Fruit fly (Drosophila melanogaster) whole organism, embryonic: ENCODE measurements around the gene Bgb.

Source experiments
- Bteb2 ChIP-seq: fragments of 200-800 bp; sonication (Bioruptor generic); optimal IDR thresholded peaks from 2 replicates; lab custom pipeline; 2016; ENCODE audit warnings: missing biosample characterization, missing genetic modification characterization
- CG10654 ChIP-seq: fragments of 200-800 bp; sonication (Bioruptor generic); optimal IDR thresholded peaks from 2 replicates; lab custom pipeline; 2016; ENCODE audit warnings: missing biosample characterization, missing genetic modification characterization
- CG12236 ChIP-seq: fragments of 200-800 bp; sonication (Bioruptor generic); optimal IDR thresholded peaks from 2 replicates; lab custom pipeline; 2016; ENCODE audit warnings: missing biosample characterization, missing genetic modification characterization
- CG14667 ChIP-seq: fragments of 200-800 bp; sonication (Bioruptor generic); IDR thresholded peaks from 2 replicates; pipeline ENCODE4 v1.3.6; 2022; ENCODE audit warnings: missing biosample characterization, missing genetic modification characterization
- CG15269 ChIP-seq: fragments of 200-800 bp; sonication (Bioruptor generic); optimal IDR thresholded peaks from 2 replicates; lab custom pipeline; 2018; ENCODE audit warnings: missing biosample characterization, mild to moderate bottlenecking, missing genetic modification characterization, moderate library complexity
- CG15696 ChIP-seq: fragments of 200-800 bp; sonication (Bioruptor generic); optimal IDR thresholded peaks from 2 replicates; lab custom pipeline; 2019; ENCODE audit warnings: missing biosample characterization, mild to moderate bottlenecking, missing genetic modification characterization, moderate library complexity
- CG1602 ChIP-seq: fragments of 200-800 bp; sonication (Bioruptor generic); optimal IDR thresholded peaks from 3 replicates; lab custom pipeline; 2016; ENCODE audit warnings: missing biosample characterization, missing genetic modification characterization
- CG32532 ChIP-seq: fragments of 200-800 bp; sonication (Bioruptor generic); IDR thresholded peaks from 2 replicates; pipeline ENCODE4 v1.3.6; 2022; ENCODE audit warnings: missing biosample characterization, missing genetic modification characterization
- CG33213 ChIP-seq: fragments of 200-800 bp; sonication (Bioruptor generic); optimal IDR thresholded peaks from 3 replicates; lab custom pipeline; 2016; ENCODE audit warnings: missing biosample characterization, missing genetic modification characterization
- CG34224 ChIP-seq: fragments of 200-800 bp; sonication (Bioruptor generic); IDR thresholded peaks from 3 replicates; pipeline ENCODE4 v1.3.6; 2022; ENCODE audit warnings: missing biosample characterization, missing genetic modification characterization; ENCODE audit not compliant: partially characterized antibody
- CG4328 ChIP-seq: fragments of 200-800 bp; sonication (Bioruptor generic); optimal IDR thresholded peaks from 3 replicates; lab custom pipeline; 2017; ENCODE audit warnings: missing biosample characterization, missing genetic modification reagents, missing genetic modification characterization
- CG43689 ChIP-seq: fragments of 200-800 bp; sonication (Bioruptor generic); IDR thresholded peaks from 2 replicates; pipeline ENCODE4 v1.3.6; 2022; ENCODE audit warnings: missing biosample characterization, missing genetic modification characterization
- CG4707 ChIP-seq: fragments of 200-800 bp; sonication (Bioruptor generic); optimal IDR thresholded peaks from 2 replicates; lab custom pipeline; 2018; ENCODE audit warnings: missing biosample characterization, mild to moderate bottlenecking, missing genetic modification characterization, moderate library complexity
- CG4730 ChIP-seq: fragments of 200-800 bp; sonication (Bioruptor generic); IDR thresholded peaks from 2 replicates; pipeline ENCODE4 v1.3.6; 2022; ENCODE audit warnings: missing biosample characterization, missing genetic modification characterization
- CG6683 ChIP-seq: fragments of 200-800 bp; sonication (Bioruptor generic); optimal IDR thresholded peaks from 2 replicates; lab custom pipeline; 2017; ENCODE audit warnings: missing biosample characterization, mild to moderate bottlenecking, missing genetic modification characterization, missing genetic modification reagents
- CG6765 ChIP-seq: fragments of 200-800 bp; sonication (Bioruptor generic); optimal IDR thresholded peaks from 3 replicates; lab custom pipeline; 2017; ENCODE audit warnings: missing biosample characterization, mild to moderate bottlenecking, missing genetic modification characterization
- CG7839 ChIP-seq: fragments of 200-800 bp; sonication (Bioruptor generic); optimal IDR thresholded peaks from 3 replicates; lab custom pipeline; 2018; ENCODE audit warnings: missing biosample characterization, mild to moderate bottlenecking, missing genetic modification characterization, moderate library complexity
- CG7928 ChIP-seq: fragments of 200-800 bp; sonication (Bioruptor generic); optimal IDR thresholded peaks from 2 replicates; lab custom pipeline; 2017; ENCODE audit warnings: missing biosample characterization, mild to moderate bottlenecking, missing genetic modification characterization
- CG8924 ChIP-seq: fragments of 200-800 bp; optimal IDR thresholded peaks from 3 replicates; lab custom pipeline; 2019; ENCODE audit warnings: missing biosample characterization, mild to moderate bottlenecking, missing genetic modification characterization, moderate library complexity
- CG9727 ChIP-seq: fragments of 200-800 bp; sonication (Bioruptor generic); optimal IDR thresholded peaks from 3 replicates; lab custom pipeline; 2017; ENCODE audit warnings: missing biosample characterization, mild to moderate bottlenecking, missing genetic modification characterization
- Chrac-16 ChIP-seq: fragments of 200-800 bp; sonication (Bioruptor generic); optimal IDR thresholded peaks from 3 replicates; lab custom pipeline; 2016; ENCODE audit warnings: missing biosample characterization, missing genetic modification characterization
- Dip3 ChIP-seq: fragments of 200-800 bp; sonication (Bioruptor generic); optimal IDR thresholded peaks from 3 replicates; lab custom pipeline; 2016; ENCODE audit warnings: missing biosample characterization, missing genetic modification characterization
- Dll ChIP-seq: fragments of 200-800 bp; sonication (Bioruptor generic); IDR thresholded peaks from 4 replicates; pipeline ENCODE4 v1.3.6; 2022; ENCODE audit warnings: missing biosample characterization, missing genetic modification characterization; ENCODE audit not compliant: partially characterized antibody
- Eip74EF ChIP-seq, 2 experiments: fragments of 200-800 bp in 1 of 2; fragments of >200 bp in 1 of 2; sonication (Bioruptor generic) in 1 of 2; optimal IDR thresholded peaks; 2 replicates each; lab custom pipeline; 2017 to 2019; ENCODE audit warnings: missing biosample characterization in 2 of 2, missing genetic modification characterization in 2 of 2, mild to moderate bottlenecking in 1 of 2, moderate library complexity in 1 of 2
- Fer1 ChIP-seq: fragments of 200-800 bp; sonication (Bioruptor generic); optimal IDR thresholded peaks from 2 replicates; lab custom pipeline; 2017; ENCODE audit warnings: missing biosample characterization, mild to moderate bottlenecking, missing genetic modification characterization
- HmgZ ChIP-seq: fragments of 200-800 bp; sonication (Bioruptor generic); optimal IDR thresholded peaks from 2 replicates; lab custom pipeline; 2018; ENCODE audit warnings: missing biosample characterization, mild to moderate bottlenecking, missing genetic modification characterization
- Hr51 ChIP-seq, 2 experiments: fragments of 200-800 bp; sonication (Bioruptor generic); optimal IDR thresholded peaks; 2 replicates in 1 of 2; 3 replicates in 1 of 2; lab custom pipeline; 2016 to 2018; ENCODE audit warnings: missing biosample characterization in 2 of 2, missing genetic modification characterization in 2 of 2, mild to moderate bottlenecking in 1 of 2, moderate library complexity in 1 of 2
- Jarid2 ChIP-seq: fragments of 200-800 bp; sonication (Bioruptor generic); optimal IDR thresholded peaks from 3 replicates; lab custom pipeline; 2017; ENCODE audit warnings: mild to moderate bottlenecking, missing biosample characterization, missing genetic modification reagents, missing genetic modification characterization
- Mad ChIP-seq: fragments of 200-800 bp; sonication (Bioruptor generic); optimal IDR thresholded peaks from 2 replicates; lab custom pipeline; 2016; ENCODE audit warnings: missing biosample characterization, missing genetic modification characterization
- NFAT ChIP-seq: fragments of 200-800 bp; sonication (Bioruptor generic); IDR thresholded peaks from 2 replicates; pipeline ENCODE4 v1.3.6; 2022; ENCODE audit warnings: missing biosample characterization, missing genetic modification characterization
- Ptx1 ChIP-seq: fragments of 200-800 bp; sonication (Bioruptor generic); IDR thresholded peaks from 2 replicates; pipeline ENCODE4 v1.3.6; 2022; ENCODE audit warnings: missing biosample characterization, missing genetic modification characterization
- Rfx ChIP-seq: fragments of 200-800 bp; sonication (Bioruptor generic); IDR thresholded peaks from 2 replicates; pipeline ENCODE4 v1.3.6; 2022; ENCODE audit warnings: missing biosample characterization, missing genetic modification characterization
- Scr ChIP-seq: fragments of 200-800 bp; sonication (Bioruptor generic); IDR thresholded peaks from 2 replicates; pipeline ENCODE4 v1.3.6; 2022; ENCODE audit warnings: missing biosample characterization, missing genetic modification characterization; ENCODE audit not compliant: partially characterized antibody
- Side ChIP-seq: fragments of 200-800 bp; sonication (Bioruptor generic); optimal IDR thresholded peaks from 2 replicates; lab custom pipeline; 2016; ENCODE audit warnings: missing biosample characterization, missing genetic modification characterization
- Six4 ChIP-seq: fragments of 200-800 bp; sonication (Bioruptor generic); optimal IDR thresholded peaks from 2 replicates; lab custom pipeline; 2016; ENCODE audit warnings: missing biosample characterization, missing genetic modification characterization
- Spps ChIP-seq: fragments of 200-800 bp; sonication (Bioruptor generic); optimal IDR thresholded peaks from 2 replicates; lab custom pipeline; 2018; ENCODE audit warnings: missing biosample characterization, mild to moderate bottlenecking, missing genetic modification characterization
- Xbp1 ChIP-seq: fragments of 200-800 bp; sonication (Bioruptor generic); optimal IDR thresholded peaks from 3 replicates; lab custom pipeline; 2016; ENCODE audit warnings: missing biosample characterization, mild to moderate bottlenecking, missing genetic modification characterization
- ac ChIP-seq: fragments of 200-800 bp; sonication (Bioruptor generic); optimal IDR thresholded peaks from 3 replicates; lab custom pipeline; 2017; ENCODE audit warnings: missing biosample characterization, mild to moderate bottlenecking, missing genetic modification characterization
- ase ChIP-seq: fragments of 200-800 bp; sonication (Bioruptor generic); IDR thresholded peaks from 3 replicates; pipeline ENCODE4 v1.3.6; 2022; ENCODE audit warnings: missing biosample characterization, missing genetic modification characterization
- dmrt11E ChIP-seq: fragments of 200-800 bp; sonication (Bioruptor generic); optimal IDR thresholded peaks from 3 replicates; lab custom pipeline; 2018; ENCODE audit warnings: missing biosample characterization, mild to moderate bottlenecking, missing genetic modification characterization, moderate library complexity
- ewg ChIP-seq: fragments of 200-800 bp; sonication (Bioruptor generic); optimal IDR thresholded peaks from 3 replicates; lab custom pipeline; 2017; ENCODE audit warnings: mild to moderate bottlenecking, missing biosample characterization, missing genetic modification reagents, missing genetic modification characterization
- gcm ChIP-seq: fragments of 200-800 bp; sonication (Bioruptor generic); optimal IDR thresholded peaks from 2 replicates; lab custom pipeline; 2019; ENCODE audit warnings: missing biosample characterization, mild to moderate bottlenecking, missing genetic modification characterization, moderate library complexity
- gsb ChIP-seq: fragments of 200-800 bp; sonication (Bioruptor generic); IDR thresholded peaks from 2 replicates; pipeline ENCODE4 v1.3.6; 2022; ENCODE audit warnings: missing biosample characterization, missing genetic modification characterization
- hth ChIP-seq: fragments of >200 bp; optimal IDR thresholded peaks from 2 replicates; lab custom pipeline; 2017; ENCODE audit warnings: inconsistent platforms
- pfk ChIP-seq: fragments of 200-800 bp; sonication (Bioruptor generic); optimal IDR thresholded peaks from 2 replicates; lab custom pipeline; 2018; ENCODE audit warnings: missing biosample characterization, mild to moderate bottlenecking, missing genetic modification characterization, moderate library complexity
- prd ChIP-seq, 3 experiments: fragments of >200 bp in 2 of 3; fragments of 200-800 bp in 1 of 3; sonication (Bioruptor generic) in 1 of 3; optimal IDR thresholded peaks in 2 of 3; IDR thresholded peaks in 1 of 3; 2 replicates in 2 of 3; 3 replicates in 1 of 3; pipeline versions ENCODE4 v1.3.6 to Lab custom; 2017 to 2022; ENCODE audit warnings: missing biosample characterization in 1 of 3, missing genetic modification characterization in 1 of 3
- pum ChIP-seq: fragments of 200-800 bp; sonication (Bioruptor generic); optimal IDR thresholded peaks from 2 replicates; lab custom pipeline; 2016; ENCODE audit warnings: missing biosample characterization, missing genetic modification characterization
- sob ChIP-seq: fragments of 200-800 bp; sonication (Bioruptor generic); IDR thresholded peaks from 2 replicates; pipeline ENCODE4 v1.3.6; 2022; ENCODE audit warnings: missing biosample characterization, missing genetic modification characterization
- trh ChIP-seq: fragments of 200-800 bp; sonication (Bioruptor generic); optimal IDR thresholded peaks from 2 replicates; lab custom pipeline; 2016; ENCODE audit warnings: missing biosample characterization, missing genetic modification characterization
- twi ChIP-seq: fragments of 200-800 bp; optimal IDR thresholded peaks from 2 replicates; lab custom pipeline; 2019; ENCODE audit warnings: missing biosample characterization, mild to moderate bottlenecking, missing genetic modification characterization, moderate library complexity

The Bgb gene

dm6 chr3L:1668504-1668903 lies 29.0 kb downstream of the Bgb start, which contains the start of gene RpL23A (continued):
- TF ChIP-seq CG33213 (GFP tag; lab: Kevin White, UChicago): peak; percentile 99
- TF ChIP-seq trh (GFP tag; lab: Kevin White, UChicago): peak; percentile 93
- TF ChIP-seq gcm (GFP tag; lab: Kevin White, UChicago): peak; percentile 79
- TF ChIP-seq CG15269 (tag; lab: Kevin White, UChicago): peak; percentile 86
- TF ChIP-seq CG9727 (GFP tag; lab: Kevin White, UChicago): peak; percentile 97
- peak; percentile 97 for TF ChIP-seq CG32532 (GFP tag; lab: Robert Waterston, UW)
- TF ChIP-seq Hr51 (GFP tag; optimal IDR thresholded peaks at IDR 0.05; lab: Kevin White, UChicago): peak; percentile 79 to 97
- TF ChIP-seq dmrt11E: peak; percentile 86
- no peak for TF ChIP-seq hth (lab: Kevin White, UChicago)
- TF ChIP-seq CG8924 (tag; lab: Kevin White, UChicago): peak; percentile 86
- TF ChIP-seq ase (GFP tag; lab: Robert Waterston, UW): peak; percentile 93
- TF ChIP-seq Rfx (GFP tag; lab: Robert Waterston, UW): peak; percentile 99
- TF ChIP-seq CG4707: peak; percentile 86
- peak; percentile 88 for TF ChIP-seq gsb (GFP tag; lab: Robert Waterston, UW)
- TF ChIP-seq CG34224 (GFP tag; lab: Robert Waterston, UW): no peak
- TF ChIP-seq Xbp1 (GFP tag; lab: Kevin White, UChicago): peak; percentile 96
- peak; percentile 97 for TF ChIP-seq CG4730
- TF ChIP-seq CG14667 (GFP tag; lab: Robert Waterston, UW): peak; percentile 85
- TF ChIP-seq CG43689: peak; percentile 90
- TF ChIP-seq CG15696 (tag; lab: Kevin White, UChicago): peak; percentile 71
- peak; percentile 98 for TF ChIP-seq sob
- TF ChIP-seq Bteb2 (GFP tag; lab: Kevin White, UChicago): peak; percentile 95
- no peak for TF ChIP-seq prd (optimal IDR thresholded peaks at IDR 0.05; lab: Kevin White, UChicago)
- TF ChIP-seq prd (GFP tag; IDR thresholded peaks at IDR 0.05; lab: Robert Waterston, UW): peak; percentile 89
- peak; percentile 80 for TF ChIP-seq twi
- peak; percentile 89 for TF ChIP-seq CG12236 (GFP tag; lab: Kevin White, UChicago)
- peak; percentile 97 for TF ChIP-seq Mad (GFP tag; lab: Kevin White, UChicago)
- TF ChIP-seq pum: peak; percentile 95
- peak; percentile 96 for TF ChIP-seq CG10654 (GFP tag; lab: Kevin White, UChicago)
- TF ChIP-seq Ptx1 (GFP tag; lab: Robert Waterston, UW): peak; percentile 95
- peak; percentile 88 for TF ChIP-seq CG1602 (GFP tag; lab: Kevin White, UChicago)
- TF ChIP-seq CG6765 (GFP tag; lab: Kevin White, UChicago): peak; percentile 96
- TF ChIP-seq HmgZ (tag; lab: Kevin White, UChicago): peak; percentile 98
- TF ChIP-seq Side (GFP tag; lab: Kevin White, UChicago): peak; percentile 98
- TF ChIP-seq Jarid2 (GFP tag; lab: Kevin White, UChicago): peak; percentile 85
- peak; percentile 89 for TF ChIP-seq Chrac-16 (GFP tag; lab: Kevin White, UChicago)
- TF ChIP-seq Fer1: peak; percentile 98
- TF ChIP-seq CG7928 (GFP tag; lab: Kevin White, UChicago): peak; percentile 74
- TF ChIP-seq Six4: peak; percentile 90
- TF ChIP-seq Dip3: peak; percentile 94
- peak; percentile 93 for TF ChIP-seq ewg (GFP tag; lab: Kevin White, UChicago)
- TF ChIP-seq CG7839 (tag; lab: Kevin White, UChicago): peak; percentile 91
- TF ChIP-seq ac (GFP tag; lab: Kevin White, UChicago): peak; percentile 86
- peak; percentile 95 for TF ChIP-seq CG6683
- no peak for TF ChIP-seq Dll
- TF ChIP-seq Spps (tag; lab: Kevin White, UChicago): peak; percentile 83
- TF ChIP-seq Scr (GFP tag; lab: Robert Waterston, UW): peak; percentile 43; the same call in 1 of the 2 replicates
- TF ChIP-seq CG4328 (GFP tag; lab: Kevin White, UChicago): peak; percentile 96
- peak in 1 of 2 experiments; percentile 70 for TF ChIP-seq Eip74EF (GFP tag; optimal IDR thresholded peaks at IDR 0.05; lab: Kevin White, UChicago)
- TF ChIP-seq pfk: peak; percentile 82
- peak; percentile 97 for TF ChIP-seq NFAT
